Fruit fly (Drosophila melanogaster): ENCODE measurements around the gene AhcyL2.

DNA sequence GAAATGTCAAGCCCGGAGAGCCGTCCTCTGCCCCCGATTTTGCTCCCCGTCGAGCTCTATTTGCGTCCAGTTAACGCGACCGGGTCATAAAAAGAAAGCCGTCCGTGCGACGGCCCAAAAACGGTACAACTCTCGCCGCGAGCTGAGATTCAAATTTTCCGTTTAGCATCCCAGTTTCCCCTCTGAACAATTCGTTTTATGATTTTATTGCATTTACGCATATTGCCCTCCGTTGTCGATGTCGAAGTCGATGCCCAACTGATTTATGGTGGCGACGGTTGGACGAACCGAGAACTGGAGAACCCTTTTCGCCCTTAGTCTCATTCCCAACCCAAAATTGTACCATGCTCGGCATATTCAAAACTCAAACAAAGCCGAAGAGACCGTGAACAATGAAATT is 30.6 kb downstream of the AhcyL2 start:
- TF ChIP-seq Dp (GFP tag; optimal IDR thresholded peaks at IDR 0.05) (no peak), CG17385 (GFP tag; optimal IDR thresholded peaks at IDR 0.05) (no peak), CG1602 (GFP tag; optimal IDR thresholded peaks at IDR 0.05) (no peak), CG3995 (GFP tag; optimal IDR thresholded peaks at IDR 0.05) (no peak), ara (GFP tag; IDR thresholded peaks at IDR 0.05) (no peak), cas (GFP tag; IDR thresholded peaks at IDR 0.05) (no peak), Dip2 (GFP tag; IDR thresholded peaks at IDR 0.05) (no peak)

Measured in whole organism, embryonic.